Fruit fly (Drosophila melanogaster): ENCODE data around the gene comm2.
A peak's percentile ranks its signal among the peaks of the same experiment; 100 is the strongest.

comm2 gene

dm6 chr3L:15704250-15704985 is 4.8 kb upstream of the comm2 start (continued):
- TF ChIP-seq gcm (GFP tag; optimal IDR thresholded peaks at IDR 0.05) (peak; percentile 32), CG11085 (GFP tag; IDR thresholded peaks at IDR 0.05) (no peak), CG15073 (GFP tag; optimal IDR thresholded peaks at IDR 0.05) (no peak), eve (GFP tag; optimal IDR thresholded peaks at IDR 0.05) (peak in 1 of 2 experiments; percentile 35), dan (GFP tag; IDR thresholded peaks at IDR 0.05) (no peak), CG16813 (GFP tag; IDR thresholded peaks at IDR 0.05; ENCODE audit: partially characterized antibody) (no peak), CG12071 (GFP tag; optimal IDR thresholded peaks at IDR 0.05) (no peak), sr (GFP tag; IDR thresholded peaks at IDR 0.05) (no peak), Pdp1 (GFP tag; optimal IDR thresholded peaks at IDR 0.05) (peak in 1 of 2 experiments; percentile 49), CkIIα-i1 (GFP tag; IDR thresholded peaks at IDR 0.05) (no peak), CG7556 (GFP tag; optimal IDR thresholded peaks at IDR 0.05) (peak; percentile 71), TFAM (GFP tag; optimal IDR thresholded peaks at IDR 0.05) (no peak), CG8944 (GFP tag; optimal IDR thresholded peaks at IDR 0.05) (no peak), CG18011 (GFP tag; optimal IDR thresholded peaks at IDR 0.05) (no peak), sc (optimal IDR thresholded peaks at IDR 0.05) (no peak), sc (GFP tag; optimal IDR thresholded peaks at IDR 0.05) (peak; percentile 63), Hey (tag; optimal IDR thresholded peaks at IDR 0.05) (no peak), CG6689 (GFP tag; IDR thresholded peaks at IDR 0.05) (peak; percentile 55), CG42726 (GFP tag; IDR thresholded peaks at IDR 0.05; ENCODE audit: partially characterized antibody) (no peak), CG30020 (tag; optimal IDR thresholded peaks at IDR 0.05) (no peak), Hmr (GFP tag; optimal IDR thresholded peaks at IDR 0.05) (peak; percentile 14), HHEX (GFP tag; optimal IDR thresholded peaks at IDR 0.05) (no peak), twi (tag; optimal IDR thresholded peaks at IDR 0.05) (peak; percentile 12), CG9609 (GFP tag; optimal IDR thresholded peaks at IDR 0.05) (no peak), Nf-YA (GFP tag; IDR thresholded peaks at IDR 0.05) (no peak), GATAe (GFP tag; conservative IDR thresholded peaks at IDR 0.05) (no peak), MTF-1 (GFP tag; optimal IDR thresholded peaks at IDR 0.05; ENCODE audit: borderline replicate concordance) (no peak), CG1603 (tag; optimal IDR thresholded peaks at IDR 0.05) (no peak), CG11504 (tag; optimal IDR thresholded peaks at IDR 0.05) (peak; percentile 83), nerfin-1 (tag; optimal IDR thresholded peaks at IDR 0.05) (peak; percentile 68), schlank (tag; optimal IDR thresholded peaks at IDR 0.05) (no peak), CG5953 (GFP tag; IDR thresholded peaks at IDR 0.05) (peak; percentile 35; the same call in 1 of the 2 replicates), CG12236 (GFP tag; optimal IDR thresholded peaks at IDR 0.05) (no peak), zen2 (GFP tag; IDR thresholded peaks at IDR 0.05; ENCODE audit: partially characterized antibody) (no peak), sisA (GFP tag; IDR thresholded peaks at IDR 0.05) (no peak; the same call in 1 of the 2 replicates), CG10274 (GFP tag; optimal IDR thresholded peaks at IDR 0.05) (no peak), Abd-B (GFP tag; optimal IDR thresholded peaks at IDR 0.05) (peak; percentile 42), CG5245 (GFP tag; optimal IDR thresholded peaks at IDR 0.05) (peak; percentile 17), slbo (GFP tag; IDR thresholded peaks at IDR 0.05) (no peak), inv (GFP tag; IDR thresholded peaks at IDR 0.05; ENCODE audit: partially characterized antibody) (no peak), CG11093 (GFP tag; IDR thresholded peaks at IDR 0.05) (no peak), CG32772 (GFP tag; IDR thresholded peaks at IDR 0.05) (peak; percentile 8; the same call in 1 of the 2 replicates), CG9437 (GFP tag; optimal IDR thresholded peaks at IDR 0.05) (peak; percentile 45), CG3838 (GFP tag; optimal IDR thresholded peaks at IDR 0.05) (no peak), grn (GFP tag; optimal IDR thresholded peaks at IDR 0.05) (peak; percentile 54), slou (GFP tag; optimal IDR thresholded peaks at IDR 0.05) (no peak), HLH4C (GFP tag; IDR thresholded peaks at IDR 0.05; ENCODE audit: partially characterized antibody) (no peak), usp (GFP tag; optimal IDR thresholded peaks at IDR 0.05) (no peak), CG17328 (GFP tag; IDR thresholded peaks at IDR 0.05) (no peak; the same call in 1 of the 2 replicates)
